Worm (Caenorhabditis elegans): ENCODE data around the gene dhs-26.

DNA sequence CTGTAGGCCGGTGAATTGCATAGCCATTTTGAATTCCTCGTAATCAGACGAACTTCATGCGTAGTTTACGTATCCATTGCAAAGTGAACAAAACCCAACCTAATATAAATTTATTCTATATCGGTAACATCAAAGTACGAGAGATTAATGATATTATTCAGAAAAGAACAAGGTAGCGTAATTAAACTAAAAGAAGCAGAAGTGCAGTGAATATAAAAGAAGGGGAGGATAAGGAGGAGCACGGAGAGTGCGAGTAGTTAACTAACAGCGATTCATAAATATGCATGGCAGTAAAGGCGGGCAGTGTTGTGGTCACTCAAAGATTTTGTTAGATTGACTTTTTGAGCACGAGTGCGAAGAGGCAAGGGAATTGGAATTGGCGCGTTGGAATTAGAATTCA is 12.3 kb upstream of the dhs-26 start, which contains the start of gene clc-3:
- no peak for TF ChIP-seq ama-1 (optimal IDR thresholded peaks at IDR 0.05)
- TF ChIP-seq blmp-1 (tag; optimal IDR thresholded peaks at IDR 0.05) = no peak
- no peak for TF ChIP-seq C04F5.9 (tag; optimal IDR thresholded peaks at IDR 0.05)
- no peak for TF ChIP-seq unc-62 (GFP tag; optimal IDR thresholded peaks at IDR 0.05)
- no peak for TF ChIP-seq egl-27 (tag; optimal IDR thresholded peaks at IDR 0.05)
- no peak for TF ChIP-seq nhr-12 (tag; optimal IDR thresholded peaks at IDR 0.05)
- no peak for TF ChIP-seq sup-37 (GFP tag; optimal IDR thresholded peaks at IDR 0.05)
- no peak for TF ChIP-seq mdl-1 (tag; optimal IDR thresholded peaks at IDR 0.05)
- no peak for TF ChIP-seq ceh-82 (tag; optimal IDR thresholded peaks at IDR 0.05)
- no peak for TF ChIP-seq snpc-4 (tag; optimal IDR thresholded peaks at IDR 0.05)
- TF ChIP-seq ets-5 (GFP tag; IDR thresholded peaks at IDR 0.05) = no peak
- no peak for TF ChIP-seq efl-1 (optimal IDR thresholded peaks at IDR 0.05)
- no peak for TF ChIP-seq efl-1 (GFP tag; optimal IDR thresholded peaks at IDR 0.05 in 1 of 2)
- no peak for TF ChIP-seq ztf-11 (tag; optimal IDR thresholded peaks at IDR 0.05)

Measured in whole organism, L1 larva.